Fruit fly (Drosophila melanogaster) whole organism, prepupa: ENCODE data around the gene CG31910.

ENCODE experiments used
- CG10631 ChIP-seq: fragments of 200-800 bp; sonication (Bioruptor generic); optimal IDR thresholded peaks from 2 replicates; lab custom pipeline; 2016; ENCODE audit warnings: missing biosample characterization, missing genetic modification characterization
- CG10669 ChIP-seq: fragments of 200-800 bp; sonication (Bioruptor generic); optimal IDR thresholded peaks from 3 replicates; lab custom pipeline; 2018; ENCODE audit warnings: missing biosample characterization, mild to moderate bottlenecking, missing genetic modification characterization, moderate library complexity
- CG11762 ChIP-seq: fragments of 200-800 bp; sonication (Bioruptor generic); optimal IDR thresholded peaks from 3 replicates; lab custom pipeline; 2016; ENCODE audit warnings: missing biosample characterization, missing genetic modification characterization; ENCODE audit not compliant: insufficient read depth
- CG1621 ChIP-seq: fragments of 200-800 bp; sonication (Bioruptor generic); optimal IDR thresholded peaks from 3 replicates; lab custom pipeline; 2018; ENCODE audit warnings: missing biosample characterization, mild to moderate bottlenecking, missing genetic modification characterization
- CG31627 ChIP-seq: fragments of 200-800 bp; sonication (Bioruptor generic); optimal IDR thresholded peaks from 3 replicates; lab custom pipeline; 2016; ENCODE audit warnings: missing biosample characterization, missing genetic modification characterization
- CG3919 ChIP-seq: fragments of 200-800 bp; sonication (Bioruptor generic); optimal IDR thresholded peaks from 3 replicates; lab custom pipeline; 2016; ENCODE audit warnings: missing biosample characterization, missing genetic modification characterization
- CG6792 ChIP-seq: fragments of 200-800 bp; sonication (Bioruptor generic); optimal IDR thresholded peaks from 3 replicates; lab custom pipeline; 2016; ENCODE audit warnings: missing biosample characterization, missing genetic modification characterization
- CG6808 ChIP-seq: fragments of 200-800 bp; sonication (Bioruptor generic); optimal IDR thresholded peaks from 3 replicates; lab custom pipeline; 2017; ENCODE audit warnings: missing biosample characterization, missing genetic modification characterization, mild to moderate bottlenecking, moderate library complexity, missing genetic modification reagents
- CG8319 ChIP-seq: fragments of 200-800 bp; sonication (Bioruptor generic); optimal IDR thresholded peaks from 3 replicates; lab custom pipeline; 2016; ENCODE audit warnings: missing biosample characterization, missing genetic modification characterization
- CG9139 ChIP-seq: fragments of 200-800 bp; sonication (Bioruptor generic); optimal IDR thresholded peaks from 3 replicates; lab custom pipeline; 2017; ENCODE audit warnings: missing biosample characterization, mild to moderate bottlenecking, missing genetic modification characterization
- Gug ChIP-seq: fragments of 200-800 bp; sonication (Bioruptor generic); IDR thresholded peaks from 2 replicates; pipeline ENCODE4 v1.3.6; 2022; ENCODE audit warnings: missing biosample characterization, missing genetic modification characterization
- Hr39 ChIP-seq: fragments of 200-800 bp; sonication (Bioruptor generic); optimal IDR thresholded peaks from 2 replicates; lab custom pipeline; 2016; ENCODE audit warnings: missing biosample characterization, missing genetic modification characterization
- Lpt ChIP-seq: fragments of 200-800 bp; sonication (Bioruptor generic); optimal IDR thresholded peaks from 3 replicates; lab custom pipeline; 2016; ENCODE audit warnings: missing biosample characterization, missing genetic modification characterization
- cyc ChIP-seq: fragments of 200-800 bp; sonication (Bioruptor generic); optimal IDR thresholded peaks from 3 replicates; lab custom pipeline; 2016; ENCODE audit warnings: missing biosample characterization, missing genetic modification characterization
- dac ChIP-seq: fragments of 200-800 bp; sonication (Bioruptor generic); optimal IDR thresholded peaks from 2 replicates; lab custom pipeline; 2017; ENCODE audit warnings: missing biosample characterization, mild to moderate bottlenecking, missing genetic modification characterization
- dsx ChIP-seq: fragments of 200-800 bp; optimal IDR thresholded peaks from 3 replicates; lab custom pipeline; 2019; ENCODE audit warnings: missing biosample characterization, mild to moderate bottlenecking, missing genetic modification characterization, moderate library complexity; ENCODE audit not compliant: poor library complexity, severe bottlenecking
- fd59A ChIP-seq: fragments of 200-800 bp; sonication (Bioruptor generic); optimal IDR thresholded peaks from 2 replicates; lab custom pipeline; 2017; ENCODE audit warnings: missing biosample characterization, mild to moderate bottlenecking, missing genetic modification characterization, missing genetic modification reagents
- lz ChIP-seq: fragments of 200-800 bp; sonication (Bioruptor generic); optimal IDR thresholded peaks from 3 replicates; lab custom pipeline; 2016; ENCODE audit warnings: missing biosample characterization, missing genetic modification characterization
- pdm3 ChIP-seq: fragments of 200-800 bp; sonication (Bioruptor generic); optimal IDR thresholded peaks from 3 replicates; lab custom pipeline; 2016; ENCODE audit warnings: missing biosample characterization, missing genetic modification characterization
- spab ChIP-seq: fragments of 200-800 bp; sonication (Bioruptor generic); optimal IDR thresholded peaks from 2 replicates; lab custom pipeline; 2017; ENCODE audit warnings: missing biosample characterization, mild to moderate bottlenecking, missing genetic modification characterization, missing genetic modification reagents

The CG31910 gene

dm6 chr2L:6698387-6698786 is 47.0 kb downstream of the CG31910 start (continued):
- no peak for TF ChIP-seq CG9139
- peak; percentile 75 for TF ChIP-seq CG31627
- TF ChIP-seq dsx (GFP tag; lab: Kevin White, UChicago) = peak; percentile 45
- TF ChIP-seq spab = peak; percentile 50
- peak; percentile 77 for TF ChIP-seq CG3919 (GFP tag; lab: Kevin White, UChicago)
- TF ChIP-seq CG6808 (GFP tag; lab: Kevin White, UChicago) = peak; percentile 16
- TF ChIP-seq Gug = peak; percentile 75
- TF ChIP-seq CG8319 = peak; percentile 40
- peak; percentile 21 for TF ChIP-seq fd59A
- peak; percentile 74 for TF ChIP-seq lz
- TF ChIP-seq CG11762 = peak; percentile 48
- peak; percentile 77 for TF ChIP-seq Hr39 (GFP tag; lab: Kevin White, UChicago)
- peak; percentile 77 for TF ChIP-seq pdm3 (GFP tag; lab: Kevin White, UChicago)
- TF ChIP-seq cyc (GFP tag; lab: Kevin White, UChicago) = peak; percentile 74
- TF ChIP-seq CG1621 (tag; lab: Kevin White, UChicago) = peak; percentile 45
- TF ChIP-seq CG6792 = peak; percentile 51
- peak; percentile 72 for TF ChIP-seq CG10631 (GFP tag; lab: Kevin White, UChicago)

DNA sequence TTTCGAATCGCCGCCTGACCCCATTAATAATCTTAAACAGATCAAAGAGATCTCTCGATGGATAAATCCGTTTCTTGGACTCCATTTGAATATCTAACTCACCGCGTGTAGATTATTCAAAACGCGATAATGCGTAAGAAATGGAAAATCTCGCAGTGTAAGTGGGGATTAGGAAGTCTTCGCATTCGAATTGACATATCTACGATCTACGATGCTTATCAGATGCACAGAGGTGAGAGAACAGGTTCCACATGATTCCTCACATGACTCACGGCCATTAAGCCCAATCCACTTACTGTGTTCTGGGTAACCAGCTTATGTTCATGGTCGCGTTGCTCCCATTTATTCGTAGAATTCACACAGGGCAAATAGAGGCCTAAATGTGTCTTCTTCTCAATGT is 49.2 kb downstream of the CG31910 start:
- TF ChIP-seq Lpt (GFP tag; lab: Kevin White, UChicago) (no peak), dac (GFP tag; lab: Kevin White, UChicago) (no peak), CG3919 (GFP tag; lab: Kevin White, UChicago) (no peak), CG10669 (GFP tag; lab: Kevin White, UChicago) (no peak), Hr39 (GFP tag; lab: Kevin White, UChicago) (no peak)
